Fruit fly (Drosophila melanogaster) S2 (cell line): ENCODE measurements around the gene CG13126.

Experiments
- CG8478 ChIP-seq: fragments of >200 bp; optimal IDR thresholded peaks from 2 replicates; lab custom pipeline; 2018
- CTCF ChIP-seq, 2 experiments: fragments of >200 bp; optimal IDR thresholded peaks; 2 replicates each; lab custom pipeline; 2018

dm6 chr2L:9943521-9943920 lies 10.5 kb downstream of the CG13126 start:
- TF ChIP-seq CTCF (optimal IDR thresholded peaks at IDR 0.05; lab: Kevin White, UChicago): no peak
- no peak for TF ChIP-seq CG8478 (lab: Kevin White, UChicago)
